Fruit fly (Drosophila melanogaster): ENCODE measurements around the gene CG33645.

Gene CG33645

DNA sequence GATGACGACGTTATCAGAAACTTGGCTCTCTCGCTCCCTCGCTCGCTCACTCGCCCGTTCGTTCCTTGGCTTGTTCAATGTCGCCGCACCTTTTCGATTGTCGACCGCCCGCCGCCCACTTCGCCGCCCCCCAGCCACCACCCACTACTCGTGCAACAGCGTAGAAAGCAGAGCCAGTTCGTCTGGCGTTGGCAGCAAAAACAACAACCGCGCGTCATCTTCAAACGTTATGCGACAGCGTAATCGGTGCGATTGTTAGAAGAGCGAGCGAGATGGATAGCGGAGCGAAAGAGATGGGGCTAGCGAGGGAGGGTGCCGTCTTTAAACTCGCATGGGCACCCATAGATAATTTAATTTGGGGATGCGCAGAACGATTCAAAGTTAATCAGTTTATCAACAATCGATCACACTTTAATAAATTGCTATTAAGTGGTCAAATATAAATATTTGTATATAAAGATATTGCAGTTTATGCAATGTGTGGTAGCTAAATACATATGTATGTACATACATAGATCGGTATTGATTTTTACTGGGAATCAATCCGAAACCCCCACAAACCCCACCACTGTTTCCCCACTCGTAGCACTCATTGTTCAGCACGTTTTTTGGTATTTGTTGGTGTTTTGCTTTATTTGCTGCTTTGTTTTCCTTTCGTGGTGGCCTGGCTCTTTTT is 18.2 kb upstream of the CG33645 start (continued):
- TF ChIP-seq crol (GFP tag; IDR thresholded peaks at IDR 0.05) (peak; percentile 95), ERR (GFP tag; optimal IDR thresholded peaks at IDR 0.05) (no peak), Mrtf (GFP tag; IDR thresholded peaks at IDR 0.05) (peak; percentile 24; the same call in 2 of the 3 replicates), Max (GFP tag; optimal IDR thresholded peaks at IDR 0.05) (no peak), sna (GFP tag; IDR thresholded peaks at IDR 0.05; ENCODE audit: partially characterized antibody) (0 out of 2 replicates have a peak, but pooled peaks have one; percentile 17), CG12236 (GFP tag; optimal IDR thresholded peaks at IDR 0.05) (no peak), Dbx (GFP tag; IDR thresholded peaks at IDR 0.05) (peak; percentile 63; the same call in 2 of the 3 replicates), CG15601 (tag; optimal IDR thresholded peaks at IDR 0.05) (peak; percentile 50), CG3838 (GFP tag; optimal IDR thresholded peaks at IDR 0.05) (no peak), CG5180 (GFP tag; optimal IDR thresholded peaks at IDR 0.05) (peak; percentile 10), H2.0 (GFP tag; IDR thresholded peaks at IDR 0.05) (peak; percentile 49; the same call in 1 of the 2 replicates), CG14710 (tag; optimal IDR thresholded peaks at IDR 0.05) (peak; percentile 11), sqz (GFP tag; optimal IDR thresholded peaks at IDR 0.05) (no peak), Hr3 (GFP tag; optimal IDR thresholded peaks at IDR 0.05) (peak; percentile 23), H15 (GFP tag; IDR thresholded peaks at IDR 0.05) (peak; percentile 29; the same call in 1 of the 3 replicates), NK7.1 (GFP tag; optimal IDR thresholded peaks at IDR 0.05) (no peak), CG32772 (GFP tag; IDR thresholded peaks at IDR 0.05) (peak; percentile 26; the same call in 1 of the 2 replicates), Sin3A (optimal IDR thresholded peaks at IDR 0.05) (no peak), crp (GFP tag; optimal IDR thresholded peaks at IDR 0.05) (no peak), so (GFP tag; IDR thresholded peaks at IDR 0.05) (no peak), CG7372 (GFP tag; IDR thresholded peaks at IDR 0.05) (peak; percentile 70), pum (GFP tag; optimal IDR thresholded peaks at IDR 0.05) (no peak), luna (GFP tag; optimal IDR thresholded peaks at IDR 0.05) (no peak), dm (GFP tag; optimal IDR thresholded peaks at IDR 0.05) (no peak), Hr78 (GFP tag; optimal IDR thresholded peaks at IDR 0.05) (peak in 1 of 2 experiments; percentile 18), Myb (GFP tag; optimal IDR thresholded peaks at IDR 0.05) (no peak), stc (GFP tag; IDR thresholded peaks at IDR 0.05) (peak; percentile 66), pita (GFP tag; optimal IDR thresholded peaks at IDR 0.05) (no peak), Dip3 (GFP tag; optimal IDR thresholded peaks at IDR 0.05) (peak; percentile 23), E2f1 (GFP tag; IDR thresholded peaks at IDR 0.05) (peak; percentile 47), kay (GFP tag; optimal IDR thresholded peaks at IDR 0.05) (no peak), hth (optimal IDR thresholded peaks at IDR 0.05) (no peak), CG7271 (tag; optimal IDR thresholded peaks at IDR 0.05) (no peak), pan (optimal IDR thresholded peaks at IDR 0.05) (no peak), pan (GFP tag; optimal IDR thresholded peaks at IDR 0.05 in 1 of 2, IDR thresholded peaks at IDR 0.05 in 1 of 2) (peak in 1 of 2 experiments; percentile 61), CTCF (GFP tag; optimal IDR thresholded peaks at IDR 0.05) (peak; percentile 20), emc (GFP tag; optimal IDR thresholded peaks at IDR 0.05) (no peak), CG13296 (GFP tag; optimal IDR thresholded peaks at IDR 0.05) (peak; percentile 46), CG6683 (GFP tag; optimal IDR thresholded peaks at IDR 0.05) (peak; percentile 46), CG10654 (GFP tag; optimal IDR thresholded peaks at IDR 0.05) (peak; percentile 34), CG12104 (GFP tag; optimal IDR thresholded peaks at IDR 0.05) (no peak), CG12155 (GFP tag; optimal IDR thresholded peaks at IDR 0.05) (peak; percentile 14), slp2 (GFP tag; optimal IDR thresholded peaks at IDR 0.05) (no peak), CG13624 (GFP tag; optimal IDR thresholded peaks at IDR 0.05) (no peak), Nf-YA (GFP tag; IDR thresholded peaks at IDR 0.05) (no peak), phol (tag; optimal IDR thresholded peaks at IDR 0.05) (peak; percentile 30), CG9817 (tag; optimal IDR thresholded peaks at IDR 0.05) (peak; percentile 82), CG2712 (tag; optimal IDR thresholded peaks at IDR 0.05) (peak; percentile 39), CG10321 (GFP tag; IDR thresholded peaks at IDR 0.05) (peak; percentile 51), C15 (GFP tag; IDR thresholded peaks at IDR 0.05) (0 out of 3 replicates have a peak, but pooled peaks have one; percentile 28), Scr (GFP tag; IDR thresholded peaks at IDR 0.05; ENCODE audit: partially characterized antibody) (0 out of 2 replicates have a peak, but pooled peaks have one; percentile 11)
